Worm (Caenorhabditis elegans): ENCODE measurements around the gene srh-255.

Gene srh-255

DNA sequence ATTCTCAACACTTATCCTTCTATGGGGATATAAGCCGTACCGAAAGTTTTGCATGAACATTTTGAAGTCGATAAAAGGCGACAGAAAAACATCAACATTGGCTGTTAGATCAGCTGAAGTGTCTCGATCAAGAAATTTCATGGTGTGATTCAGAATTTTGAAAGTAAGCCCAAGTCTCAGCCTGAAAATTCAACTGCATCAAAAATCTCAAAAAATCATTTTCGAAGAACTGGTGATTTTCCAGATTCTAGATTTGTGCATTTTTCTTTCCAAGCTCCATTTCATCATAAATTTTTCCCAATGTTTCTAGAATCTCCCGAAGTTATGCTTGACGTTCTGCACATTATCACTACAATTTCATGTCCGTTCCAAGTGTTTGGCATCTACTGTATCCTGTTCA lies at the start of gene srh-255:
TSS of gene srh-255 (plus strand) at position 301 of the 400 bp plus-strand sequence.
- TF ChIP-seq let-526 (GFP tag; IDR thresholded peaks at IDR 0.05) (no peak), cebp-2 (GFP tag; IDR thresholded peaks at IDR 0.05) (no peak), Y53G8AR.9 (GFP tag; conservative IDR thresholded peaks at IDR 0.05) (no peak)

DNA sequence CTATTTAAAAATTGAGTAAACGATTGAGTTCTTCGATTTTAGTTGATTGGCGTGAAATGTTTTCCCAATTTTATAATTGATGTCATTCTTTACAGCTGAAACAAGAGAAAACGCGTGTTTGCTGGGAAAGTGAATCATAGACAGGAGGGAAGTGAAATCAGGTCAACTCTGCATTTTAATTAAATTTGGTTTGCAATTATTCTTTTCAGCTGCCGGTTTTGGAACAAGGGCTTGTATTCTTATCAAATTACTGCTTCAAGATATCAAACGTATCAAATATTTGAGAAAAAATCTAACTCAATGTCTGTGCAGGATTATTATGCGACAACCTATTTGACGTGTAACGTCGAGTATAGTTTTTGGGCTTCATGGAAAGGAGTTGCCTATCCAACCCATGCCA lies 48.0 kb upstream of the srh-255 start, which contains the start of gene srh-97:
TSS of gene srh-97 (plus strand) at position 301 of the 400 bp plus-strand sequence.
- TF ChIP-seq somi-1 (GFP tag; optimal IDR thresholded peaks at IDR 0.05) (no peak), chd-7 (tag; optimal IDR thresholded peaks at IDR 0.05) (no peak), B0035.1 (tag; optimal IDR thresholded peaks at IDR 0.05) (no peak), mxl-1 (tag; optimal IDR thresholded peaks at IDR 0.05) (no peak), tbp1 (GFP tag; optimal IDR thresholded peaks at IDR 0.05) (no peak), fkh-3 (tag; optimal IDR thresholded peaks at IDR 0.05) (no peak), attf-6 (GFP tag; IDR thresholded peaks at IDR 0.05) (no peak), nfyb-1 (GFP tag; IDR thresholded peaks at IDR 0.05) (no peak), snpc-4 (GFP tag; optimal IDR thresholded peaks at IDR 0.05) (no peak), snpc-4 (tag; optimal IDR thresholded peaks at IDR 0.05) (no peak), D2030.7 (GFP tag; IDR thresholded peaks at IDR 0.05) (no peak), B0336.3 (GFP tag; IDR thresholded peaks at IDR 0.05) (no peak), ceh-100 (GFP tag; IDR thresholded peaks at IDR 0.05) (no peak), F33H1.4 (GFP tag; IDR thresholded peaks at IDR 0.05) (no peak), madf-10 (tag; optimal IDR thresholded peaks at IDR 0.05) (no peak), lir-1 (GFP tag; conservative IDR thresholded peaks at IDR 0.05) (no peak), xnd-1 (tag; optimal IDR thresholded peaks at IDR 0.05) (no peak), F10E7.11 (tag; optimal IDR thresholded peaks at IDR 0.05) (no peak), let-526 (GFP tag; IDR thresholded peaks at IDR 0.05) (no peak)

DNA sequence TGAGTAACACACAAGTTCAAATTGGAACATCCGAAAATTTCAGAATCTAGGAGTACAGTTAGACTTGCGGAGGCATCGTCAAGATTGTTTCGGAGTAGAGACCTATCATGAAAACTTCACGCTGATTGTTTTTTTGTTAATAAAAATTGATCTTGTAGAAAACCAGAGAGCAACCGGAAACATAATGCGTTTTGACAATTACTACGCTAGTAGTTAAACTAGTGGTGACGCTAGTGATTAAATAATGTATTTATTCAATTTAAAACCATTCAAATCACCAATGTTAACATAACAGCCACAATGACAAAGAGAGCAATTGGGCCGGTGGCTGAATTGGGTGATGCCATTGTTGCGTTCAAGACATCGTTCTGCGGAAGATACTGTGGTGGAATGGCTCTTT lies 45.1 kb upstream of the srh-255 start, which contains the start of gene F49H6.17:
TSS of gene F49H6.17 (plus strand) at position 301 of the 400 bp plus-strand sequence.
- no peak for TF ChIP-seq attf-5 (GFP tag; optimal IDR thresholded peaks at IDR 0.05)
- TF ChIP-seq fkh-3 (tag; optimal IDR thresholded peaks at IDR 0.05), result no peak
- TF ChIP-seq sdz-38 (tag; optimal IDR thresholded peaks at IDR 0.05), result no peak
- TF ChIP-seq rpc-1 (optimal IDR thresholded peaks at IDR 0.05), result no peak
- TF ChIP-seq rpc-1 (tag; optimal IDR thresholded peaks at IDR 0.05), result no peak
- TF ChIP-seq B0261.1 (tag; optimal IDR thresholded peaks at IDR 0.05), result no peak
- TF ChIP-seq ceh-91 (GFP tag; IDR thresholded peaks at IDR 0.05), result no peak

DNA sequence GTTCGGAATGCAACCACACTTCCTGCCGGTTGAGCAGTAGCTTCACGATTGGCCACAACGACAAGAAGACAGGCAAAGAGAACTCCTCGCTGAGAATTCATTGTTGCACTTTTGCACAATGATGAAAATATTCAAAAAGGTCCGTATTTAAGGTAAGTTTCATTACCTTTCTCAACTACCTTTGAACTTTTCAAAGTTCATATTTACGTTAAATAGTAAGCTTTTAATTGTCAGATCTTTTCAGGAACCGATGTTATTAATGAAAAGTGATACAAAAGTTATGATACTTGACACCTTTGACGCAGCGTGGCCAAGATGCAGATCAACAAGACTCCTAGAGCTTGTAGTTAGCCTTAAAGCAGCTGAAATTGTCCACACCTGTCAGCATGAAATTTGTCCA lies 43.4 kb upstream of the srh-255 start, which contains the start of gene F49H6.12:
TSS of gene F49H6.12 (minus strand) at position 101 of the 400 bp plus-strand sequence.
- no peak for TF ChIP-seq hsf-1 (GFP tag; IDR thresholded peaks at IDR 0.05)
- no peak for TF ChIP-seq pbrm-1 (GFP tag; IDR thresholded peaks at IDR 0.05)
- no peak for TF ChIP-seq mes-4 (tag; optimal IDR thresholded peaks at IDR 0.05)
- no peak for TF ChIP-seq rpc-1 (optimal IDR thresholded peaks at IDR 0.05)
- TF ChIP-seq rpc-1 (tag; optimal IDR thresholded peaks at IDR 0.05), result no peak
- TF ChIP-seq T07F8.4 (tag; optimal IDR thresholded peaks at IDR 0.05), result no peak
- no peak for TF ChIP-seq lin-40 (tag; optimal IDR thresholded peaks at IDR 0.05)
- TF ChIP-seq ceh-100 (GFP tag; IDR thresholded peaks at IDR 0.05), result no peak
- no peak for TF ChIP-seq F33H1.4 (GFP tag; IDR thresholded peaks at IDR 0.05)
- no peak for TF ChIP-seq ets-4 (GFP tag; optimal IDR thresholded peaks at IDR 0.05)
- TF ChIP-seq F57C9.4 (tag; optimal IDR thresholded peaks at IDR 0.05), result no peak
- no peak for TF ChIP-seq ceh-27 (GFP tag; optimal IDR thresholded peaks at IDR 0.05)
- no peak for TF ChIP-seq ztf-18 (tag; optimal IDR thresholded peaks at IDR 0.05)
- no peak for TF ChIP-seq mel-28 (tag; optimal IDR thresholded peaks at IDR 0.05; ENCODE audit: borderline replicate concordance)
- TF ChIP-seq B0261.1 (tag; optimal IDR thresholded peaks at IDR 0.05), result no peak
- no peak for TF ChIP-seq die-1 (tag; optimal IDR thresholded peaks at IDR 0.05)
- TF ChIP-seq ztf-26 (tag; optimal IDR thresholded peaks at IDR 0.05), result no peak

Measured in whole organism, young adult.